Worm (Caenorhabditis elegans) whole organism, dauer: ENCODE data around the gene F39F10.4.
"Not testable (repeated sequence)": the region's sequence is repeated elsewhere in the genome, so short reads cannot be mapped to it uniquely, and the experiment has no call there.

Experiments used
- unc-62 ChIP-seq: sonication (generic microtip); optimal IDR thresholded peaks from 2 replicates; lab custom pipeline; 2017; ENCODE audit warnings: missing biosample characterization, missing genetic modification reagents, missing genetic modification characterization

The F39F10.4 gene

ce11 chrX:16894577-16894976 is 8.9 kb downstream of the F39F10.4 start, which contains the start of gene F39F10.2:
Gene F39F10.2 (plus strand): TSS chrX:16894877.
- TF ChIP-seq unc-62 (GFP tag; lab: Kevin White, UChicago): no peak

- no peak for TF ChIP-seq unc-62 (GFP tag; lab: Kevin White, UChicago)
These were observed 9.8 kb downstream of the F39F10.4 start for ce11 chrX:16893767-16894166.

ce11 chrX:16891683-16892082 is 11.8 kb downstream of the F39F10.4 start, which contains the start of gene F39F10.3:
Gene F39F10.3 (plus strand): TSS chrX:16891983.
- TF ChIP-seq unc-62 (GFP tag; lab: Kevin White, UChicago): no peak

ce11 chrX:16884075-16884474 is 19.4 kb downstream of the F39F10.4 start:
- TF ChIP-seq unc-62 (GFP tag; lab: Kevin White, UChicago): no peak

ce11 chrX:16883426-16883825 is 20.1 kb downstream of the F39F10.4 start, which contains the start of gene Y13C8A.1:
Gene Y13C8A.1 (plus strand): TSS chrX:16883726.
- TF ChIP-seq unc-62 (GFP tag; lab: Kevin White, UChicago): not testable (repeated sequence)

- no peak for TF ChIP-seq unc-62 (GFP tag; lab: Kevin White, UChicago)
These were observed 23.1 kb downstream of the F39F10.4 start, which contains the start of gene acs-9 for ce11 chrX:16880426-16880825. Gene acs-9 (minus strand): TSS chrX:16880526.

- no peak for TF ChIP-seq unc-62 (GFP tag; lab: Kevin White, UChicago)
These were observed 31.0 kb downstream of the F39F10.4 start, which contains the start of gene T20F7.1 for ce11 chrX:16872446-16872962. Gene T20F7.1 (plus strand): TSS chrX:16872912.

ce11 chrX:16871355-16871754 is 32.2 kb downstream of the F39F10.4 start:
- TF ChIP-seq unc-62 (GFP tag; lab: Kevin White, UChicago): no peak

ce11 chrX:16868931-16869330 is 34.6 kb downstream of the F39F10.4 start, which contains the start of gene aakg-2:
Gene aakg-2 (minus strand): TSS chrX:16869031.
- no peak for TF ChIP-seq unc-62 (GFP tag; lab: Kevin White, UChicago)

ce11 chrX:16865675-16866074 is 37.8 kb downstream of the F39F10.4 start:
- TF ChIP-seq unc-62 (GFP tag; lab: Kevin White, UChicago): no peak

ce11 chrX:16865016-16865415 is 38.5 kb downstream of the F39F10.4 start:
- no peak for TF ChIP-seq unc-62 (GFP tag; lab: Kevin White, UChicago)

ce11 chrX:16863320-16863719 is 40.2 kb downstream of the F39F10.4 start:
- no peak for TF ChIP-seq unc-62 (GFP tag; lab: Kevin White, UChicago)

- no peak for TF ChIP-seq unc-62 (GFP tag; lab: Kevin White, UChicago)
These were observed 43.5 kb downstream of the F39F10.4 start, which contains the start of gene T20F7.3 for ce11 chrX:16859956-16860446. Gene T20F7.3 (plus strand): TSS chrX:16860396.
